Fruit fly (Drosophila melanogaster) whole organism, embryonic: Measurements from ENCODE around the gene tau.

Experiments
- Adf1 ChIP-seq: fragments of 200-800 bp; sonication (Bioruptor generic); IDR thresholded peaks from 2 replicates; pipeline ENCODE4 v1.3.6; 2022; ENCODE audit warnings: missing biosample characterization, missing genetic modification characterization
- Aef1 ChIP-seq: fragments of 200-800 bp; sonication (Bioruptor generic); IDR thresholded peaks from 3 replicates; pipeline ENCODE4 v1.3.6; 2022; ENCODE audit warnings: missing biosample characterization, missing genetic modification characterization
- BtbVII ChIP-seq: fragments of 200-800 bp; sonication (Bioruptor generic); optimal IDR thresholded peaks from 3 replicates; lab custom pipeline; 2017; ENCODE audit warnings: missing biosample characterization, mild to moderate bottlenecking, missing genetic modification characterization
- C15 ChIP-seq: fragments of 200-800 bp; sonication (Bioruptor generic); IDR thresholded peaks from 3 replicates; pipeline ENCODE4 v1.3.6; 2022; ENCODE audit warnings: missing biosample characterization, missing genetic modification characterization
- CG11085 ChIP-seq: fragments of 200-800 bp; sonication (Bioruptor generic); IDR thresholded peaks from 2 replicates; pipeline ENCODE4 v1.3.6; 2022; ENCODE audit warnings: missing biosample characterization, missing genetic modification characterization
- CG11093 ChIP-seq: fragments of 200-800 bp; sonication (Bioruptor generic); IDR thresholded peaks from 3 replicates; pipeline ENCODE4 v1.3.6; 2022; ENCODE audit warnings: missing biosample characterization, missing genetic modification characterization
- CG11456 ChIP-seq: fragments of 200-800 bp; sonication (Bioruptor generic); IDR thresholded peaks from 3 replicates; pipeline ENCODE4 v1.3.6; 2022; ENCODE audit warnings: missing biosample characterization, missing genetic modification characterization
- CG12155 ChIP-seq: fragments of 200-800 bp; sonication (Bioruptor generic); optimal IDR thresholded peaks from 3 replicates; lab custom pipeline; 2016; ENCODE audit warnings: missing biosample characterization, missing genetic modification characterization
- CG13123 ChIP-seq: fragments of 200-800 bp; sonication (Bioruptor generic); optimal IDR thresholded peaks from 2 replicates; lab custom pipeline; 2016; ENCODE audit warnings: missing biosample characterization, missing genetic modification characterization
- CG15011 ChIP-seq: fragments of 200-800 bp; sonication (Bioruptor generic); optimal IDR thresholded peaks from 3 replicates; lab custom pipeline; 2018; ENCODE audit warnings: missing biosample characterization, mild to moderate bottlenecking, missing genetic modification characterization
- CG15269 ChIP-seq: fragments of 200-800 bp; sonication (Bioruptor generic); optimal IDR thresholded peaks from 2 replicates; lab custom pipeline; 2018; ENCODE audit warnings: missing biosample characterization, mild to moderate bottlenecking, missing genetic modification characterization, moderate library complexity
- CG1603 ChIP-seq: fragments of 200-800 bp; sonication (Bioruptor generic); optimal IDR thresholded peaks from 2 replicates; lab custom pipeline; 2019; ENCODE audit warnings: missing biosample characterization, mild to moderate bottlenecking, missing genetic modification characterization, moderate library complexity
- CG17912 ChIP-seq: fragments of 200-800 bp; sonication (Bioruptor generic); optimal IDR thresholded peaks from 2 replicates; lab custom pipeline; 2018; ENCODE audit warnings: missing biosample characterization, mild to moderate bottlenecking, missing genetic modification characterization
- CG18262 ChIP-seq: fragments of 200-800 bp; optimal IDR thresholded peaks from 3 replicates; lab custom pipeline; 2019; ENCODE audit warnings: missing biosample characterization, mild to moderate bottlenecking, missing genetic modification characterization, moderate library complexity
- CG1832 ChIP-seq: fragments of 200-800 bp; sonication (Bioruptor generic); optimal IDR thresholded peaks from 2 replicates; lab custom pipeline; 2017; ENCODE audit warnings: missing biosample characterization, mild to moderate bottlenecking, missing genetic modification characterization, inconsistent platforms
- CG2116 ChIP-seq: fragments of 200-800 bp; sonication (Bioruptor generic); optimal IDR thresholded peaks from 3 replicates; lab custom pipeline; 2018; ENCODE audit warnings: missing biosample characterization, mild to moderate bottlenecking, missing genetic modification characterization
- CG32772 ChIP-seq: fragments of 200-800 bp; sonication (Bioruptor generic); IDR thresholded peaks from 2 replicates; pipeline ENCODE4 v1.3.6; 2022; ENCODE audit warnings: missing biosample characterization, missing genetic modification characterization
- CG34422 ChIP-seq: fragments of 200-800 bp; sonication (Bioruptor generic); IDR thresholded peaks from 3 replicates; pipeline ENCODE4 v1.3.6; 2022; ENCODE audit warnings: missing biosample characterization, missing genetic modification characterization
- CG42726 ChIP-seq: fragments of 200-800 bp; sonication (Bioruptor generic); IDR thresholded peaks from 2 replicates; pipeline ENCODE4 v1.3.6; 2022; ENCODE audit warnings: missing biosample characterization, missing genetic modification characterization; ENCODE audit not compliant: partially characterized antibody
- CG7839 ChIP-seq: fragments of 200-800 bp; sonication (Bioruptor generic); optimal IDR thresholded peaks from 3 replicates; lab custom pipeline; 2018; ENCODE audit warnings: missing biosample characterization, mild to moderate bottlenecking, missing genetic modification characterization, moderate library complexity
- CG7963 ChIP-seq: fragments of 200-800 bp; sonication (Bioruptor generic); IDR thresholded peaks from 3 replicates; pipeline ENCODE4 v1.3.6; 2022; ENCODE audit warnings: missing biosample characterization, missing genetic modification characterization; ENCODE audit not compliant: partially characterized antibody
- CG8281 ChIP-seq: fragments of 200-800 bp; sonication (Bioruptor generic); optimal IDR thresholded peaks from 2 replicates; lab custom pipeline; 2018; ENCODE audit warnings: missing biosample characterization, mild to moderate bottlenecking, missing genetic modification characterization, moderate library complexity
- CG8924 ChIP-seq: fragments of 200-800 bp; optimal IDR thresholded peaks from 3 replicates; lab custom pipeline; 2019; ENCODE audit warnings: missing biosample characterization, mild to moderate bottlenecking, missing genetic modification characterization, moderate library complexity
- Camta ChIP-seq: fragments of 200-800 bp; sonication (Bioruptor generic); optimal IDR thresholded peaks from 2 replicates; lab custom pipeline; 2016; ENCODE audit warnings: missing biosample characterization, missing genetic modification characterization
- Ets65A ChIP-seq: fragments of 200-800 bp; sonication (Bioruptor generic); peaks from one replicate; lab custom pipeline; 2016; ENCODE audit warnings: missing biosample characterization, missing genetic modification characterization
- HLH3B ChIP-seq: fragments of 200-800 bp; sonication (Bioruptor generic); IDR thresholded peaks from 2 replicates; pipeline ENCODE4 v1.3.6; 2022; ENCODE audit warnings: missing biosample characterization, missing genetic modification characterization
- Nf-YC ChIP-seq: fragments of 200-800 bp; optimal IDR thresholded peaks from 3 replicates; lab custom pipeline; 2019; ENCODE audit warnings: missing biosample characterization, mild to moderate bottlenecking, missing genetic modification characterization, moderate library complexity
- Pdp1 ChIP-seq, 2 experiments: fragments of 200-800 bp; sonication (Bioruptor generic); optimal IDR thresholded peaks; 3 replicates each; lab custom pipeline; 2016; ENCODE audit warnings: missing biosample characterization in 2 of 2, missing genetic modification characterization in 2 of 2, mild to moderate bottlenecking in 1 of 2, moderate library complexity in 1 of 2
- Scr ChIP-seq: fragments of 200-800 bp; sonication (Bioruptor generic); IDR thresholded peaks from 2 replicates; pipeline ENCODE4 v1.3.6; 2022; ENCODE audit warnings: missing biosample characterization, missing genetic modification characterization; ENCODE audit not compliant: partially characterized antibody
- Side ChIP-seq: fragments of 200-800 bp; sonication (Bioruptor generic); optimal IDR thresholded peaks from 2 replicates; lab custom pipeline; 2016; ENCODE audit warnings: missing biosample characterization, missing genetic modification characterization
- Ssrp ChIP-seq: fragments of 200-800 bp; sonication (Bioruptor generic); optimal IDR thresholded peaks from 2 replicates; lab custom pipeline; 2018; ENCODE audit warnings: missing biosample characterization, mild to moderate bottlenecking, missing genetic modification characterization, moderate library complexity
- Xrp1 ChIP-seq: fragments of 200-800 bp; sonication (Bioruptor generic); IDR thresholded peaks from 2 replicates; pipeline ENCODE4 v1.3.6; 2022; ENCODE audit warnings: missing biosample characterization, missing genetic modification characterization
- YL-1 ChIP-seq: fragments of 200-800 bp; sonication (Bioruptor generic); optimal IDR thresholded peaks from 3 replicates; lab custom pipeline; 2017; ENCODE audit warnings: missing biosample characterization, mild to moderate bottlenecking, missing genetic modification characterization
- ab ChIP-seq: fragments of 200-800 bp; sonication (Bioruptor generic); optimal IDR thresholded peaks from 2 replicates; lab custom pipeline; 2016; ENCODE audit warnings: missing biosample characterization, missing genetic modification characterization
- amos ChIP-seq: fragments of 200-800 bp; sonication (Bioruptor generic); IDR thresholded peaks from 2 replicates; pipeline ENCODE4 v1.3.6; 2022; ENCODE audit warnings: missing biosample characterization, missing genetic modification characterization; ENCODE audit not compliant: partially characterized antibody
- ara ChIP-seq: fragments of 200-800 bp; sonication (Bioruptor generic); IDR thresholded peaks from 2 replicates; pipeline ENCODE4 v1.3.6; 2022; ENCODE audit warnings: missing biosample characterization, missing genetic modification characterization
- ash1 ChIP-seq: fragments of 200-800 bp; sonication (Bioruptor generic); optimal IDR thresholded peaks from 2 replicates; lab custom pipeline; 2018; ENCODE audit warnings: missing biosample characterization, mild to moderate bottlenecking, missing genetic modification characterization
- en ChIP-seq: fragments of 200-800 bp; sonication (Bioruptor generic); optimal IDR thresholded peaks from 2 replicates; lab custom pipeline; 2016; ENCODE audit warnings: missing biosample characterization, missing genetic modification characterization
- exex ChIP-seq: fragments of 200-800 bp; sonication (Bioruptor generic); optimal IDR thresholded peaks from 4 replicates; lab custom pipeline; 2018; ENCODE audit warnings: missing biosample characterization, mild to moderate bottlenecking, missing genetic modification characterization, moderate library complexity
- grn ChIP-seq: fragments of 200-800 bp; sonication (Bioruptor generic); optimal IDR thresholded peaks from 3 replicates; lab custom pipeline; 2017; ENCODE audit warnings: missing biosample characterization, missing genetic modification characterization
- kay ChIP-seq: fragments of 200-800 bp; sonication (Bioruptor generic); optimal IDR thresholded peaks from 2 replicates; lab custom pipeline; 2016; ENCODE audit warnings: missing biosample characterization, missing genetic modification characterization
- klu ChIP-seq: fragments of 200-800 bp; sonication (Bioruptor generic); IDR thresholded peaks from 2 replicates; pipeline ENCODE4 v1.3.6; 2022; ENCODE audit warnings: missing biosample characterization, missing genetic modification characterization
- kni ChIP-seq: fragments of 200-800 bp; sonication (Bioruptor generic); optimal IDR thresholded peaks from 3 replicates; lab custom pipeline; 2017; ENCODE audit warnings: mild to moderate bottlenecking, missing biosample characterization, missing genetic modification reagents, missing genetic modification characterization
- otp ChIP-seq: fragments of 200-800 bp; sonication (Bioruptor generic); IDR thresholded peaks from 3 replicates; pipeline ENCODE4, ENCODE4 v1.3.6; 2022; ENCODE audit warnings: missing biosample characterization, missing genetic modification characterization
- phol ChIP-seq: fragments of 200-800 bp; sonication (Bioruptor generic); optimal IDR thresholded peaks from 3 replicates; lab custom pipeline; 2018; ENCODE audit warnings: missing biosample characterization, mild to moderate bottlenecking, missing genetic modification characterization, moderate library complexity
- prd ChIP-seq, 3 experiments: fragments of >200 bp in 2 of 3; fragments of 200-800 bp in 1 of 3; sonication (Bioruptor generic) in 1 of 3; optimal IDR thresholded peaks in 2 of 3; IDR thresholded peaks in 1 of 3; 2 replicates in 2 of 3; 3 replicates in 1 of 3; pipeline versions ENCODE4 v1.3.6 to Lab custom; 2017 to 2022; ENCODE audit warnings: missing biosample characterization in 1 of 3, missing genetic modification characterization in 1 of 3
- so ChIP-seq: fragments of 200-800 bp; sonication (Bioruptor generic); IDR thresholded peaks from 3 replicates; pipeline ENCODE4 v1.3.6; 2022; ENCODE audit warnings: missing biosample characterization, missing genetic modification characterization
- tap ChIP-seq: fragments of 200-800 bp; optimal IDR thresholded peaks from 3 replicates; lab custom pipeline; 2019; ENCODE audit warnings: missing biosample characterization, mild to moderate bottlenecking, missing genetic modification characterization, moderate library complexity

The tau gene

dm6 chr3R:27609118-27610042, 47.4 kb downstream of the tau start (continued):
- no peak for TF ChIP-seq Nf-YC (tag; lab: Kevin White, UChicago)
- no peak for TF ChIP-seq YL-1 (GFP tag; lab: Kevin White, UChicago)
- TF ChIP-seq CG34422 (GFP tag; lab: Robert Waterston, UW), result 0 out of 3 replicates have a peak, but pooled peaks have one; percentile 14
- 0 out of 3 replicates have a peak, but pooled peaks have one; percentile 24 for TF ChIP-seq otp
- no peak for TF ChIP-seq tap (tag; lab: Kevin White, UChicago)
- no peak for TF ChIP-seq CG11456 (GFP tag; lab: Robert Waterston, UW)
- TF ChIP-seq CG42726, result no peak
- TF ChIP-seq CG7963 (GFP tag; lab: Robert Waterston, UW), result no peak
- no peak for TF ChIP-seq grn (GFP tag; lab: Kevin White, UChicago)
- TF ChIP-seq Side, result peak; percentile 11
- TF ChIP-seq CG12155 (GFP tag; lab: Kevin White, UChicago), result no peak
- no peak for TF ChIP-seq CG18262 (tag; lab: Kevin White, UChicago)
- no peak for TF ChIP-seq exex
- no peak for TF ChIP-seq ash1
- no peak for TF ChIP-seq CG1832 (GFP tag; lab: Kevin White, UChicago)
- TF ChIP-seq CG15269 (tag; lab: Kevin White, UChicago), result peak; percentile 12
- TF ChIP-seq Adf1 (GFP tag; lab: Robert Waterston, UW), result peak; percentile 93
- TF ChIP-seq CG8281 (tag; lab: Kevin White, UChicago), result no peak
- no peak for TF ChIP-seq Ets65A (GFP tag; lab: Kevin White, UChicago)
- no peak for TF ChIP-seq CG1603 (tag; lab: Kevin White, UChicago)
- no peak for TF ChIP-seq amos (GFP tag; lab: Robert Waterston, UW)
- TF ChIP-seq Camta (GFP tag; lab: Kevin White, UChicago), result no peak
- peak; percentile 4 for TF ChIP-seq CG7839 (tag; lab: Kevin White, UChicago)
- TF ChIP-seq CG8924, result no peak
- TF ChIP-seq CG2116 (GFP tag; lab: Kevin White, UChicago), result no peak
- TF ChIP-seq CG15011 (GFP tag; lab: Kevin White, UChicago), result no peak
- TF ChIP-seq CG32772 (GFP tag; lab: Robert Waterston, UW), result no peak
- no peak for TF ChIP-seq prd (optimal IDR thresholded peaks at IDR 0.05; lab: Kevin White, UChicago)
- TF ChIP-seq prd (GFP tag; IDR thresholded peaks at IDR 0.05; lab: Robert Waterston, UW), result 0 out of 3 replicates have a peak, but pooled peaks have one; percentile 11
- TF ChIP-seq klu, result no peak
- no peak for TF ChIP-seq CG11093
- TF ChIP-seq HLH3B, result no peak
- TF ChIP-seq en (GFP tag; lab: Kevin White, UChicago), result no peak
- TF ChIP-seq BtbVII (GFP tag; lab: Kevin White, UChicago), result no peak
- no peak for TF ChIP-seq Scr (GFP tag; lab: Robert Waterston, UW)
- no peak for TF ChIP-seq kni
- no peak for TF ChIP-seq Aef1
- TF ChIP-seq Ssrp, result no peak
- no peak for TF ChIP-seq kay (GFP tag; lab: Kevin White, UChicago)
- TF ChIP-seq CG13123, result no peak
- no peak for TF ChIP-seq phol (tag; lab: Kevin White, UChicago)
- no peak for TF ChIP-seq C15 (GFP tag; lab: Robert Waterston, UW)
- TF ChIP-seq Pdp1 (GFP tag; optimal IDR thresholded peaks at IDR 0.05; lab: Kevin White, UChicago), result peak in 1 of 2 experiments; percentile 55
- no peak for TF ChIP-seq Xrp1 (GFP tag; lab: Robert Waterston, UW)
- no peak for TF ChIP-seq CG17912
- TF ChIP-seq ab, result no peak
- TF ChIP-seq CG11085 (GFP tag; lab: Robert Waterston, UW), result no peak
- no peak; the same call in 2 of the 3 replicates for TF ChIP-seq so (GFP tag; lab: Robert Waterston, UW)
- no peak for TF ChIP-seq ara (GFP tag; lab: Robert Waterston, UW)
